Worm (Caenorhabditis elegans): ENCODE data around the gene evl-14.

evl-14 gene

DNA sequence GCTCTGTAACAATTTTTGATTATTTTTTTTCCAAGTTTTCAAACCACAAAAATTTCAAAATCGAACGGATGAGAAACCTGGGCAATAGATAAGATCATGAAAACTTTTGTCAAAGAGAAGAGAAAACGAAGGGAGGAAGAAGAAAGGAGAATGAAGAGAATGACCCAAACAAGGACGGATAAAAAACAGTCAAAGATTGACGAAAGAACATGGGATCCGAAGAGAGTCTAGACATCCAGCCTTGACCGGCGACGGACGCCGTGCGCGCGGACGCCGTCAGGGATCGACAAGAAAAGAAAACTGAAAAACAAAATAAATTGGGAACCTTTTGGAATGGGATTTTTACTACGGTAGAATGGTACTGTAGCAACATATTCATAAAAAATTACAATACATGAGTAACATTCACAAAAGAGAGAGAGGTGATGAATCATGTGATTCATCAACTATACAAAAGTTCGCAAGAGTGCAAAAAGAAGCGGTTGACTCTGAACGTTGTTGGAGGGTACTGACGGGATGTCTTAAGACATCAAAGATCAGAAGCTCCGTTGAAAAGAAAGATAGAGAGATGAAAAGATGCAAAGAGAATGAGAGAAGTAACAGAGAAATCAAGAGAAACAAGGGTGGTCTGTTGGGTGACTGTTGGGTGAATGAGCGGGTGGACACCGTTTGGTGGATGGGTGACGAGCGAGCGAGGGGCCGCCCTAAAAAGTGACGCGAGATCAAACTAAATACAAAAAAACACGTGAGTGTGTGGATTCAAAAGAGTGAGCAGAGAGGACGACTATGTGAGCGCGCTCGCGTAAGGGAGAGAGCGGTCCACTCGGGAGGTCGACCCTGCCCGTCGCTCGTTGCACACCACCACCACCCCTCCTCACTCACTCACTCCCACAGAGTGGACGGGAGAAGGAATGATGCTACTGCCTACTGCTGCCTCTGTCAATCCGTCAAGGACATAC, 32.4 kb downstream of the evl-14 start, which contains the start of gene sup-26:
sup-26 (minus strand) TSS at position 10 of the 959 bp plus-strand sequence.
- TF ChIP-seq fos-1 (tag; optimal IDR thresholded peaks at IDR 0.05) (peak; percentile 17), nhr-12 (tag; optimal IDR thresholded peaks at IDR 0.05) (no peak), egl-27 (tag; optimal IDR thresholded peaks at IDR 0.05) (no peak), elt-1 (tag; optimal IDR thresholded peaks at IDR 0.05) (no peak), sma-9 (GFP tag; optimal IDR thresholded peaks at IDR 0.05) (peak; percentile 25), sma-9 (tag; optimal IDR thresholded peaks at IDR 0.05) (no peak), peb-1 (tag; optimal IDR thresholded peaks at IDR 0.05) (no peak), alr-1 (tag; optimal IDR thresholded peaks at IDR 0.05) (no peak), ceh-16 (tag; optimal IDR thresholded peaks at IDR 0.05) (peak; percentile 67), nhr-10 (tag; optimal IDR thresholded peaks at IDR 0.05) (no peak), nhr-237 (tag; optimal IDR thresholded peaks at IDR 0.05) (no peak), R02D3.7 (tag; optimal IDR thresholded peaks at IDR 0.05) (no peak), crh-2 (tag; optimal IDR thresholded peaks at IDR 0.05) (no peak), nhr-77 (tag; optimal IDR thresholded peaks at IDR 0.05) (no peak), F13H6.1 (tag; optimal IDR thresholded peaks at IDR 0.05) (peak; percentile 62), mab-5 (tag; optimal IDR thresholded peaks at IDR 0.05) (no peak), mdl-1 (tag; optimal IDR thresholded peaks at IDR 0.05) (no peak), lin-13 (GFP tag; optimal IDR thresholded peaks at IDR 0.05) (peak; percentile 41), nhr-23 (tag; optimal IDR thresholded peaks at IDR 0.05) (no peak), nhr-11 (tag; optimal IDR thresholded peaks at IDR 0.05) (no peak), aly-2 (tag; optimal IDR thresholded peaks at IDR 0.05) (no peak), nhr-21 (tag; optimal IDR thresholded peaks at IDR 0.05) (peak; percentile 19), lsy-2 (tag; optimal IDR thresholded peaks at IDR 0.05) (peak in 1 of 2 experiments; percentile 18), unc-62 (GFP tag; optimal IDR thresholded peaks at IDR 0.05) (no peak), nhr-129 (tag; optimal IDR thresholded peaks at IDR 0.05) (peak; percentile 62), C34F6.9 (tag; optimal IDR thresholded peaks at IDR 0.05) (no peak), nhr-25 (tag; optimal IDR thresholded peaks at IDR 0.05) (peak; percentile 20), ztf-11 (tag; optimal IDR thresholded peaks at IDR 0.05) (no peak)

DNA sequence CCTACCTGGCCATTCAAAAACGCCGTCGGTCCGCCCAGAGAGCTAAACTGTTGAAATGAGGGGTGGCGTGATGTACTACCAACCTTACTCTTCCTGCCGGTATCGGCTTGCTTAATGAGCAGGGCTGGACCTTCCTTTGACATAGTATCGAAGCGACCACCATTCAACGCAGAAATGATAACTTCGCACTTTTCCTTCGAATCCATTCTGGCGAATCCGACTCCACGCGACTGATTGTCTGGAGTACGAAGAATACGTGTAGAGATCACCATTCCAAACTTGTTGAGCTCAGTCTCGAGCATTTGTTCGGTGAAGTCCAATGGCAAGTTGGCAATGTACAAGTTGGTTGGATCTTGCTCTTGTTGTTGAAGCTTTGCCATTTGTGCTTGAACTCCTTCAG, 34.7 kb downstream of the evl-14 start:
- TF ChIP-seq lin-13 (GFP tag; optimal IDR thresholded peaks at IDR 0.05): no peak
- no peak for TF ChIP-seq ztf-4 (tag; optimal IDR thresholded peaks at IDR 0.05)
- no peak for TF ChIP-seq C34F6.9 (tag; optimal IDR thresholded peaks at IDR 0.05)
- no peak for TF ChIP-seq nhr-12 (tag; optimal IDR thresholded peaks at IDR 0.05)
- no peak for TF ChIP-seq sem-4 (tag; optimal IDR thresholded peaks at IDR 0.05)
- TF ChIP-seq ztf-1 (GFP tag; conservative IDR thresholded peaks at IDR 0.05): no peak
- no peak for TF ChIP-seq dmd-4 (tag; optimal IDR thresholded peaks at IDR 0.05)
- TF ChIP-seq R02D3.7 (tag; optimal IDR thresholded peaks at IDR 0.05): no peak

DNA sequence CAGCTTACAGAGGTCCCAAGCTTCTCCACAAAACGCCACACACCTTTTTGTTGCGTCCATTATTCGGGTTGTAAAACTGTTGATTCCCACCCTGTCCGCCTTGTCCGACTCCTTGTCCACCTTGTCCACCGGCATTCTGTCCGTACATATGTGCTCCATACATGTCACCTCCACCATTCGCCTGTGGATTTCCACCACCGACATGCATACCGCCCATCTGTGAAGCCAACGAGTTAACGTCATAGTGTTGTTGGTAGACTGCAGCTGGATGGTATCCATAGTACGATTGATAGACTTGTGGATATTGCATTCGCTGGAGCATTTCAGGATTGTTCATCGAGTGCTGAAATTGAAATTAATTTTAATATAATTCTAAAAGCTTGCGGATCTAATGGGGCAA, 35.2 kb downstream of the evl-14 start:
- TF ChIP-seq nhr-12 (tag; optimal IDR thresholded peaks at IDR 0.05) (no peak), skn-1 (tag; optimal IDR thresholded peaks at IDR 0.05) (no peak), zag-1 (tag; optimal IDR thresholded peaks at IDR 0.05) (no peak), dmd-4 (tag; optimal IDR thresholded peaks at IDR 0.05) (no peak), nhr-23 (tag; optimal IDR thresholded peaks at IDR 0.05) (no peak), mbf-1 (tag; optimal IDR thresholded peaks at IDR 0.05) (no peak), aly-2 (tag; optimal IDR thresholded peaks at IDR 0.05) (no peak), peb-1 (tag; optimal IDR thresholded peaks at IDR 0.05) (no peak), ztf-11 (tag; optimal IDR thresholded peaks at IDR 0.05) (no peak), nhr-10 (tag; optimal IDR thresholded peaks at IDR 0.05) (no peak), nhr-129 (tag; optimal IDR thresholded peaks at IDR 0.05) (no peak), lsy-2 (tag; optimal IDR thresholded peaks at IDR 0.05) (no peak)

DNA sequence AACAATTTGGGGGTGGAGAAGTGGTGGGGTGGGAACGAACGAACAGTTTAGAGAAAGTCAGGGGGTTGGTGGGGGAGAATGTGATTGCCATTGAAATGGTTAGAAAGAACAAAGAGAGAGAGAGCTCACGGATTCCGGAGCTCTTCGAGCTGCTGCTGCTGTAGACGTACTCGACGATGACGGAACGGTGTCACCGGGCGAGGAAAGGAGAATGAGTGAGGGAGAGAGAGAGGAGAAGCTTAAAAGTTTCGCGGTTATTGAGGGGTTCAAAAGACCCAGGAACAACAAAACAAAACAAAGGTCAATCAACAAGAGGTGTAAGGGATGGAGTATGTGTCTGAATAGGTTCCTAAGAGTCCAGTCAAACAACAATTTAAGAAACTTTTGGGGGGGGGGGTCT, 36.7 kb downstream of the evl-14 start:
- TF ChIP-seq nhr-237 (tag; optimal IDR thresholded peaks at IDR 0.05): no peak
- TF ChIP-seq ztf-1 (GFP tag; conservative IDR thresholded peaks at IDR 0.05): no peak
- TF ChIP-seq F13H6.1 (tag; optimal IDR thresholded peaks at IDR 0.05): no peak
- no peak for TF ChIP-seq ZK546.5 (tag; optimal IDR thresholded peaks at IDR 0.05)
- no peak for TF ChIP-seq egl-27 (tag; optimal IDR thresholded peaks at IDR 0.05)

All from whole organism, L2 larva.